Fruit fly (Drosophila melanogaster) whole organism, embryonic: ENCODE measurements around the gene Cpsf5.
A peak's percentile ranks its signal among the peaks of the same experiment; 100 is the strongest.

Experiments
- ATbp ChIP-seq: fragments of 200-800 bp; sonication (Bioruptor generic); optimal IDR thresholded peaks from 2 replicates; lab custom pipeline; 2017; ENCODE audit warnings: missing biosample characterization, mild to moderate bottlenecking, missing genetic modification characterization, missing genetic modification reagents
- Asciz ChIP-seq: fragments of 200-800 bp; sonication (Bioruptor generic); optimal IDR thresholded peaks from 2 replicates; lab custom pipeline; 2017; ENCODE audit warnings: missing biosample characterization, mild to moderate bottlenecking, missing genetic modification characterization, missing genetic modification reagents
- CG10267 ChIP-seq: fragments of 200-800 bp; sonication (Bioruptor generic); optimal IDR thresholded peaks from 2 replicates; lab custom pipeline; 2018; ENCODE audit warnings: missing biosample characterization, mild to moderate bottlenecking, missing genetic modification characterization, moderate library complexity
- CG10366 ChIP-seq: fragments of 200-800 bp; sonication (Bioruptor generic); IDR thresholded peaks from 2 replicates; pipeline ENCODE4 v1.3.6; 2022; ENCODE audit warnings: missing biosample characterization, missing genetic modification characterization
- CG10565 ChIP-seq: fragments of 200-800 bp; sonication (Bioruptor generic); optimal IDR thresholded peaks from 3 replicates; lab custom pipeline; 2016; ENCODE audit warnings: missing biosample characterization, mild to moderate bottlenecking, missing genetic modification characterization
- CG10979 ChIP-seq: fragments of 200-800 bp; sonication (Bioruptor generic); optimal IDR thresholded peaks from 2 replicates; lab custom pipeline; 2018; ENCODE audit warnings: missing biosample characterization, mild to moderate bottlenecking, missing genetic modification characterization, moderate library complexity
- CG14441 ChIP-seq: fragments of 200-800 bp; sonication (Bioruptor generic); IDR thresholded peaks from 2 replicates; pipeline ENCODE4 v1.3.6; 2022; ENCODE audit warnings: missing biosample characterization, missing genetic modification characterization
- CG14710 ChIP-seq: fragments of 200-800 bp; sonication (Bioruptor generic); optimal IDR thresholded peaks from 3 replicates; lab custom pipeline; 2019; ENCODE audit warnings: missing biosample characterization, mild to moderate bottlenecking, missing genetic modification characterization, moderate library complexity
- CG15479 ChIP-seq: fragments of 200-800 bp; sonication (Bioruptor generic); optimal IDR thresholded peaks from 3 replicates; lab custom pipeline; 2019; ENCODE audit warnings: missing biosample characterization, mild to moderate bottlenecking, missing genetic modification characterization, moderate library complexity
- CG17186 ChIP-seq: fragments of 200-800 bp; sonication (Bioruptor generic); optimal IDR thresholded peaks from 3 replicates; lab custom pipeline; 2017; ENCODE audit warnings: missing biosample characterization, missing genetic modification reagents, missing genetic modification characterization
- CG17361 ChIP-seq: fragments of 200-800 bp; sonication (Bioruptor generic); IDR thresholded peaks from 3 replicates; pipeline ENCODE4 v1.3.6; 2022; ENCODE audit warnings: missing biosample characterization, missing genetic modification characterization
- CG1792 ChIP-seq: fragments of 200-800 bp; sonication (Bioruptor generic); optimal IDR thresholded peaks from 2 replicates; lab custom pipeline; 2016; ENCODE audit warnings: missing biosample characterization, missing genetic modification characterization
- CG31365 ChIP-seq: fragments of 200-800 bp; sonication (Bioruptor generic); optimal IDR thresholded peaks from 2 replicates; lab custom pipeline; 2018; ENCODE audit warnings: missing biosample characterization, mild to moderate bottlenecking, missing genetic modification characterization
- CG34422 ChIP-seq: fragments of 200-800 bp; sonication (Bioruptor generic); IDR thresholded peaks from 3 replicates; pipeline ENCODE4 v1.3.6; 2022; ENCODE audit warnings: missing biosample characterization, missing genetic modification characterization
- CG4328 ChIP-seq: fragments of 200-800 bp; sonication (Bioruptor generic); optimal IDR thresholded peaks from 3 replicates; lab custom pipeline; 2017; ENCODE audit warnings: missing biosample characterization, missing genetic modification reagents, missing genetic modification characterization
- CG4707 ChIP-seq: fragments of 200-800 bp; sonication (Bioruptor generic); optimal IDR thresholded peaks from 2 replicates; lab custom pipeline; 2018; ENCODE audit warnings: missing biosample characterization, mild to moderate bottlenecking, missing genetic modification characterization, moderate library complexity
- CG7786 ChIP-seq: fragments of 200-800 bp; sonication (Bioruptor generic); optimal IDR thresholded peaks from 2 replicates; lab custom pipeline; 2016; ENCODE audit warnings: missing biosample characterization, missing genetic modification characterization
- CG8089 ChIP-seq: fragments of 200-800 bp; sonication (Bioruptor generic); optimal IDR thresholded peaks from 3 replicates; lab custom pipeline; 2016; ENCODE audit warnings: missing biosample characterization, missing genetic modification characterization
- CG8359 ChIP-seq: fragments of 200-800 bp; sonication (Bioruptor generic); optimal IDR thresholded peaks from 2 replicates; lab custom pipeline; 2017; ENCODE audit warnings: missing biosample characterization, mild to moderate bottlenecking, missing genetic modification characterization, borderline replicate concordance
- CkIIα-i1 ChIP-seq: fragments of 200-800 bp; sonication (Bioruptor generic); IDR thresholded peaks from 2 replicates; pipeline ENCODE4 v1.3.6; 2022; ENCODE audit warnings: missing biosample characterization, missing genetic modification characterization
- Dref ChIP-seq: fragments of 200-800 bp; sonication (Bioruptor generic); IDR thresholded peaks from 2 replicates; pipeline ENCODE4 v1.3.6; 2022; ENCODE audit warnings: missing biosample characterization, missing genetic modification characterization
- Eip74EF ChIP-seq, 2 experiments: fragments of 200-800 bp in 1 of 2; fragments of >200 bp in 1 of 2; sonication (Bioruptor generic) in 1 of 2; optimal IDR thresholded peaks; 2 replicates each; lab custom pipeline; 2017 to 2019; ENCODE audit warnings: missing biosample characterization in 2 of 2, missing genetic modification characterization in 2 of 2, mild to moderate bottlenecking in 1 of 2, moderate library complexity in 1 of 2
- HHEX ChIP-seq: fragments of 200-800 bp; sonication (Bioruptor generic); optimal IDR thresholded peaks from 3 replicates; lab custom pipeline; 2017; ENCODE audit warnings: missing biosample characterization, mild to moderate bottlenecking, missing genetic modification characterization, missing genetic modification reagents
- HmgZ ChIP-seq: fragments of 200-800 bp; sonication (Bioruptor generic); optimal IDR thresholded peaks from 2 replicates; lab custom pipeline; 2018; ENCODE audit warnings: missing biosample characterization, mild to moderate bottlenecking, missing genetic modification characterization
- Hr51 ChIP-seq, 2 experiments: fragments of 200-800 bp; sonication (Bioruptor generic); optimal IDR thresholded peaks; 2 replicates in 1 of 2; 3 replicates in 1 of 2; lab custom pipeline; 2016 to 2018; ENCODE audit warnings: missing biosample characterization in 2 of 2, missing genetic modification characterization in 2 of 2, mild to moderate bottlenecking in 1 of 2, moderate library complexity in 1 of 2
- Lim3 ChIP-seq: fragments of 200-800 bp; sonication (Bioruptor generic); IDR thresholded peaks from 2 replicates; pipeline ENCODE4 v1.3.6; 2022; ENCODE audit warnings: missing biosample characterization, missing genetic modification characterization
- MBD-R2 ChIP-seq: fragments of 200-800 bp; sonication (Bioruptor generic); IDR thresholded peaks from 2 replicates; pipeline ENCODE4 v1.3.6; 2022; ENCODE audit warnings: missing biosample characterization, missing genetic modification characterization
- Mad ChIP-seq: fragments of 200-800 bp; sonication (Bioruptor generic); optimal IDR thresholded peaks from 2 replicates; lab custom pipeline; 2016; ENCODE audit warnings: missing biosample characterization, missing genetic modification characterization
- Myb ChIP-seq: fragments of 200-800 bp; sonication (Bioruptor generic); optimal IDR thresholded peaks from 2 replicates; lab custom pipeline; 2016; ENCODE audit warnings: missing biosample characterization, missing genetic modification characterization
- Neu2 ChIP-seq: fragments of 200-800 bp; sonication (Bioruptor generic); optimal IDR thresholded peaks from 3 replicates; lab custom pipeline; 2016; ENCODE audit warnings: missing biosample characterization, missing genetic modification characterization, borderline replicate concordance
- Nf-YA ChIP-seq: fragments of 200-800 bp; sonication (Bioruptor generic); IDR thresholded peaks from 2 replicates; pipeline ENCODE4 v1.3.6; 2022; ENCODE audit warnings: missing biosample characterization, missing genetic modification characterization
- Six4 ChIP-seq: fragments of 200-800 bp; sonication (Bioruptor generic); optimal IDR thresholded peaks from 2 replicates; lab custom pipeline; 2016; ENCODE audit warnings: missing biosample characterization, missing genetic modification characterization
- Sry-δ ChIP-seq: fragments of 200-800 bp; sonication (Bioruptor generic); optimal IDR thresholded peaks from 2 replicates; lab custom pipeline; 2016; ENCODE audit warnings: missing biosample characterization, missing genetic modification characterization
- ase ChIP-seq: fragments of 200-800 bp; sonication (Bioruptor generic); IDR thresholded peaks from 3 replicates; pipeline ENCODE4 v1.3.6; 2022; ENCODE audit warnings: missing biosample characterization, missing genetic modification characterization
- cg ChIP-seq: fragments of 200-800 bp; sonication (Bioruptor generic); optimal IDR thresholded peaks from 3 replicates; lab custom pipeline; 2019; ENCODE audit warnings: missing biosample characterization, mild to moderate bottlenecking, missing genetic modification characterization, moderate library complexity
- dmrt99B ChIP-seq: fragments of 200-800 bp; sonication (Bioruptor generic); optimal IDR thresholded peaks from 2 replicates; lab custom pipeline; 2018; ENCODE audit warnings: missing biosample characterization, mild to moderate bottlenecking, missing genetic modification characterization, moderate library complexity
- en ChIP-seq: fragments of 200-800 bp; sonication (Bioruptor generic); optimal IDR thresholded peaks from 2 replicates; lab custom pipeline; 2016; ENCODE audit warnings: missing biosample characterization, missing genetic modification characterization
- fd64A ChIP-seq: fragments of 200-800 bp; sonication (Bioruptor generic); optimal IDR thresholded peaks from 3 replicates; lab custom pipeline; 2018; ENCODE audit warnings: missing biosample characterization, mild to moderate bottlenecking, missing genetic modification characterization
- fd96Cb ChIP-seq: fragments of 200-800 bp; sonication (Bioruptor generic); optimal IDR thresholded peaks from 2 replicates; lab custom pipeline; 2018; ENCODE audit warnings: missing biosample characterization, mild to moderate bottlenecking, missing genetic modification characterization, moderate library complexity
- ftz-f1 ChIP-seq: fragments of 200-800 bp; sonication (Bioruptor generic); optimal IDR thresholded peaks from 2 replicates; lab custom pipeline; 2016; ENCODE audit warnings: missing biosample characterization, missing genetic modification characterization
- grau ChIP-seq: fragments of 200-800 bp; optimal IDR thresholded peaks from 3 replicates; lab custom pipeline; 2019; ENCODE audit warnings: missing biosample characterization, mild to moderate bottlenecking, missing genetic modification characterization, moderate library complexity
- klu ChIP-seq: fragments of 200-800 bp; sonication (Bioruptor generic); IDR thresholded peaks from 2 replicates; pipeline ENCODE4 v1.3.6; 2022; ENCODE audit warnings: missing biosample characterization, missing genetic modification characterization
- lab ChIP-seq: fragments of 200-800 bp; sonication (Bioruptor generic); optimal IDR thresholded peaks from 3 replicates; lab custom pipeline; 2017; ENCODE audit warnings: missing biosample characterization, missing genetic modification characterization, mild to moderate bottlenecking, moderate library complexity, missing genetic modification reagents
- pum ChIP-seq: fragments of 200-800 bp; sonication (Bioruptor generic); optimal IDR thresholded peaks from 2 replicates; lab custom pipeline; 2016; ENCODE audit warnings: missing biosample characterization, missing genetic modification characterization
- pzg ChIP-seq: fragments of 200-800 bp; sonication (Bioruptor generic); optimal IDR thresholded peaks from 3 replicates; lab custom pipeline; 2018; ENCODE audit warnings: missing biosample characterization, mild to moderate bottlenecking, missing genetic modification characterization, moderate library complexity
- scrt ChIP-seq: fragments of 200-800 bp; sonication (Bioruptor generic); optimal IDR thresholded peaks from 2 replicates; lab custom pipeline; 2018; ENCODE audit warnings: missing biosample characterization, mild to moderate bottlenecking, missing genetic modification characterization, moderate library complexity
- sob ChIP-seq: fragments of 200-800 bp; sonication (Bioruptor generic); IDR thresholded peaks from 2 replicates; pipeline ENCODE4 v1.3.6; 2022; ENCODE audit warnings: missing biosample characterization, missing genetic modification characterization
- ssp ChIP-seq: fragments of 200-800 bp; sonication (Bioruptor generic); IDR thresholded peaks from 2 replicates; pipeline ENCODE4 v1.3.6; 2022; ENCODE audit warnings: missing biosample characterization, missing genetic modification characterization
- ttk ChIP-seq: fragments of 200-800 bp; sonication (Bioruptor generic); IDR thresholded peaks from 2 replicates; pipeline ENCODE4 v2.1.2; 2022; ENCODE audit warnings: missing biosample characterization, missing genetic modification characterization

The Cpsf5 gene

DNA sequence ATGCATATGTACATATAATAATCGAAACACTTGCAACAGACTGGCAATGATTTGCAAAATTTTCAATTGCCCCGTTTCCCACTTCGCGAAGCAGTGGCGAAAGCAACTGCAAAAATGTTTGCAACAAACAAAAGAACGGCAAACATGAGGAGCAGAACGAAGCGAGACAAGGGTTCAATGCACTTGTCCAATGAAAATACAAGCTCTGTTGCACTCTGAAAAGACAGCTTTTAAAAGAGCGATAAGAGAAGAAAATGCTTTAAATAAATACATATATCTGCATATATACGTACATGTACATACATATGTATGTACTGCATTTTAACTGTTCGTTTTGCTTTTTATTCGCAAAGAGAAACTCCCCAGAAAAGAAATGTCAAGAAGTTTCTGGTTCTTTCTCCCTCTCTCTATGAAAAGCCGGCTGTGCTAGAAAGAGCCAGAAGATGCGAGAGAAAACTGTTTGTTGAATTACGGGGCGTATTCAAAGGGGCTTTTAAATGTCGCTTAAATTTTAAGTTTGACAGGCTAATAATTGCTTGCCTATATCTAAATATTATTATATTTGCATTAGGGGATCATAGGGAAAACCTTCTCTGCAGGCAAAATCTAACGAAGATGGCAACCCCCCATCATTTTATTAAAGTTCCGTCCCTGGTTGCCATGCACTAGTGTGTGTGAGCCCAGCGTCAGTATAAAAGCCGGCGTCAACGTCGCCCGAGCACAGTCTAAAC is 27.3 kb upstream of the Cpsf5 start, which contains the start of gene Hsp27 (continued):
- TF ChIP-seq Neu2 (GFP tag; lab: Kevin White, UChicago) (no peak), pzg (GFP tag; lab: Kevin White, UChicago) (peak; percentile 25), ttk (GFP tag; lab: Robert Waterston, UW) (peak; percentile 98), CG7786 (GFP tag; lab: Kevin White, UChicago) (peak; percentile 88), Nf-YA (GFP tag; lab: Robert Waterston, UW) (peak; percentile 97), CG14710 (peak; percentile 97), CG34422 (GFP tag; lab: Robert Waterston, UW) (peak; percentile 99), CG31365 (peak; percentile 89), grau (peak; percentile 97), HmgZ (tag; lab: Kevin White, UChicago) (peak; percentile 97), HHEX (GFP tag; lab: Kevin White, UChicago) (peak; percentile 97), MBD-R2 (GFP tag; lab: Robert Waterston, UW) (peak; percentile 96), CG4328 (peak; percentile 84), CG10979 (peak; percentile 99), Myb (GFP tag; lab: Kevin White, UChicago) (peak; percentile 76), CG17186 (GFP tag; lab: Kevin White, UChicago) (peak; percentile 92), ssp (GFP tag; lab: Robert Waterston, UW) (peak; percentile 94), klu (GFP tag; lab: Robert Waterston, UW) (peak; percentile 96), CG15479 (GFP tag; lab: Kevin White, UChicago) (no peak), fd96Cb (tag; lab: Kevin White, UChicago) (peak; percentile 99), fd64A (GFP tag; lab: Kevin White, UChicago) (peak; percentile 96), dmrt99B (tag; lab: Kevin White, UChicago) (peak; percentile 99), Lim3 (peak; percentile 95), Six4 (GFP tag; lab: Kevin White, UChicago) (peak; percentile 97), CG17361 (peak; percentile 99), Eip74EF (GFP tag; optimal IDR thresholded peaks at IDR 0.05; lab: Kevin White, UChicago) (peak in 1 of 2 experiments; percentile 97), sob (peak; percentile 98), ftz-f1 (GFP tag; lab: Kevin White, UChicago) (peak; percentile 81), CG4707 (GFP tag; lab: Kevin White, UChicago) (peak; percentile 92), en (peak; percentile 65), cg (GFP tag; lab: Kevin White, UChicago) (peak; percentile 90), CG10565 (GFP tag; lab: Kevin White, UChicago) (peak; percentile 92), Dref (peak; percentile 40), ase (peak; percentile 98), CG8359 (GFP tag; lab: Kevin White, UChicago) (peak; percentile 94), CG14441 (GFP tag; lab: Robert Waterston, UW) (peak; percentile 99), lab (GFP tag; lab: Kevin White, UChicago) (peak; percentile 99), ATbp (peak; percentile 99), scrt (peak; percentile 95), CG8089 (GFP tag; lab: Kevin White, UChicago) (peak; percentile 83), CkIIα-i1 (GFP tag; lab: Robert Waterston, UW) (peak; percentile 82), Sry-δ (GFP tag; lab: Kevin White, UChicago) (peak; percentile 61), Hr51 (GFP tag; optimal IDR thresholded peaks at IDR 0.05; lab: Kevin White, UChicago) (peak; percentile 91 to 97), Asciz (GFP tag; lab: Kevin White, UChicago) (peak; percentile 98), Mad (GFP tag; lab: Kevin White, UChicago) (peak; percentile 95), pum (GFP tag; lab: Kevin White, UChicago) (peak; percentile 94), CG1792 (GFP tag; lab: Kevin White, UChicago) (peak; percentile 92), CG10366 (GFP tag; lab: Robert Waterston, UW) (peak; percentile 97), CG10267 (tag; lab: Kevin White, UChicago) (peak; percentile 94)
